Fruit fly (Drosophila melanogaster) S2 (cell line): ENCODE data around the gene Vha16-3.

Experiments used
- CG8478 ChIP-seq: fragments of >200 bp; optimal IDR thresholded peaks from 2 replicates; lab custom pipeline; 2018
- CTCF ChIP-seq, 2 experiments: fragments of >200 bp; optimal IDR thresholded peaks; 2 replicates each; lab custom pipeline; 2018

- no peak for TF ChIP-seq CG8478 (lab: Kevin White, UChicago)
- TF ChIP-seq CTCF (optimal IDR thresholded peaks at IDR 0.05; lab: Kevin White, UChicago): no peak
Measured at dm6 chr3L:11484483-11484882, 11.4 kb downstream of the Vha16-3 start.
